Worm (Caenorhabditis elegans): Measurements from ENCODE around the gene idpc-6.
"Not testable (repeated sequence)": the region's sequence is repeated elsewhere in the genome, so short reads cannot be mapped to it uniquely, and the experiment has no call there.

- not testable (repeated sequence) for TF ChIP-seq aptf-3 (GFP tag; IDR thresholded peaks at IDR 0.05); mxl-1 (tag; optimal IDR thresholded peaks at IDR 0.05); madf-3 (GFP tag; IDR thresholded peaks at IDR 0.05); ztf-18 (tag; optimal IDR thresholded peaks at IDR 0.05); nfya-1 (tag; optimal IDR thresholded peaks at IDR 0.05; ENCODE audit: borderline replicate concordance, insufficient read depth); tlf-1 (GFP tag; optimal IDR thresholded peaks at IDR 0.05); unc-130 (GFP tag; optimal IDR thresholded peaks at IDR 0.05); lsl-1 (GFP tag; optimal IDR thresholded peaks at IDR 0.05); mes-4 (tag; optimal IDR thresholded peaks at IDR 0.05)
Observed at ce11 chrV:9622338-9622737, 2.4 kb downstream of the idpc-6 start.
